Fruit fly (Drosophila melanogaster) whole organism, embryonic: Measurements from ENCODE around the gene CG5157.

Experiments
- Adf1 ChIP-seq: fragments of 200-800 bp; sonication (Bioruptor generic); IDR thresholded peaks from 2 replicates; pipeline ENCODE4 v1.3.6; 2022; ENCODE audit warnings: missing biosample characterization, missing genetic modification characterization
- Bteb2 ChIP-seq: fragments of 200-800 bp; sonication (Bioruptor generic); optimal IDR thresholded peaks from 2 replicates; lab custom pipeline; 2016; ENCODE audit warnings: missing biosample characterization, missing genetic modification characterization
- CG10431 ChIP-seq: fragments of 200-800 bp; sonication (Bioruptor generic); optimal IDR thresholded peaks from 3 replicates; lab custom pipeline; 2018; ENCODE audit warnings: missing biosample characterization, mild to moderate bottlenecking, missing genetic modification characterization
- CG10565 ChIP-seq: fragments of 200-800 bp; sonication (Bioruptor generic); optimal IDR thresholded peaks from 3 replicates; lab custom pipeline; 2016; ENCODE audit warnings: missing biosample characterization, mild to moderate bottlenecking, missing genetic modification characterization
- CG11504 ChIP-seq: fragments of 200-800 bp; sonication (Bioruptor generic); optimal IDR thresholded peaks from 3 replicates; lab custom pipeline; 2019; ENCODE audit warnings: missing biosample characterization, mild to moderate bottlenecking, missing genetic modification characterization, moderate library complexity
- CG12155 ChIP-seq: fragments of 200-800 bp; sonication (Bioruptor generic); optimal IDR thresholded peaks from 3 replicates; lab custom pipeline; 2016; ENCODE audit warnings: missing biosample characterization, missing genetic modification characterization
- CG12744 ChIP-seq: fragments of 200-800 bp; sonication (Bioruptor generic); optimal IDR thresholded peaks from 2 replicates; lab custom pipeline; 2016; ENCODE audit warnings: missing biosample characterization, missing genetic modification characterization
- CG13775 ChIP-seq: fragments of 200-800 bp; sonication (Bioruptor generic); optimal IDR thresholded peaks from 3 replicates; lab custom pipeline; 2017; ENCODE audit warnings: missing biosample characterization, mild to moderate bottlenecking, missing genetic modification characterization
- CG16815 ChIP-seq: fragments of 200-800 bp; sonication (Bioruptor generic); optimal IDR thresholded peaks from 3 replicates; lab custom pipeline; 2017; ENCODE audit warnings: missing biosample characterization, mild to moderate bottlenecking, missing genetic modification characterization
- CG32532 ChIP-seq: fragments of 200-800 bp; sonication (Bioruptor generic); IDR thresholded peaks from 2 replicates; pipeline ENCODE4 v1.3.6; 2022; ENCODE audit warnings: missing biosample characterization, missing genetic modification characterization
- CG3407 ChIP-seq: fragments of 200-800 bp; sonication (Bioruptor generic); optimal IDR thresholded peaks from 2 replicates; lab custom pipeline; 2018; ENCODE audit warnings: missing biosample characterization, mild to moderate bottlenecking, missing genetic modification characterization
- CG4617 ChIP-seq: fragments of 200-800 bp; sonication (Bioruptor generic); optimal IDR thresholded peaks from 3 replicates; lab custom pipeline; 2016; ENCODE audit warnings: missing biosample characterization, missing genetic modification characterization, borderline replicate concordance
- CG4820 ChIP-seq: fragments of 200-800 bp; sonication (Bioruptor generic); optimal IDR thresholded peaks from 3 replicates; lab custom pipeline; 2016; ENCODE audit warnings: missing biosample characterization, missing genetic modification characterization
- CG7556 ChIP-seq: fragments of 200-800 bp; sonication (Bioruptor generic); optimal IDR thresholded peaks from 2 replicates; lab custom pipeline; 2017; ENCODE audit warnings: missing biosample characterization, mild to moderate bottlenecking, missing genetic modification characterization
- CG7745 ChIP-seq: fragments of 200-800 bp; sonication (Bioruptor generic); optimal IDR thresholded peaks from 2 replicates; lab custom pipeline; 2018; ENCODE audit warnings: missing biosample characterization, mild to moderate bottlenecking, missing genetic modification characterization, moderate library complexity
- CrebB ChIP-seq: fragments of 200-800 bp; sonication (Bioruptor generic); optimal IDR thresholded peaks from 3 replicates; lab custom pipeline; 2018; ENCODE audit warnings: missing biosample characterization, mild to moderate bottlenecking, missing genetic modification characterization
- Dll ChIP-seq: fragments of 200-800 bp; sonication (Bioruptor generic); IDR thresholded peaks from 4 replicates; pipeline ENCODE4 v1.3.6; 2022; ENCODE audit warnings: missing biosample characterization, missing genetic modification characterization; ENCODE audit not compliant: partially characterized antibody
- Ets65A ChIP-seq: fragments of 200-800 bp; sonication (Bioruptor generic); peaks from one replicate; lab custom pipeline; 2016; ENCODE audit warnings: missing biosample characterization, missing genetic modification characterization
- Med ChIP-seq: fragments of 200-800 bp; sonication (Bioruptor generic); peaks from one replicate; lab custom pipeline; 2016; ENCODE audit warnings: missing biosample characterization, missing genetic modification characterization, mild to moderate bottlenecking, inconsistent platforms, moderate library complexity
- NK7.1 ChIP-seq: fragments of 200-800 bp; sonication (Bioruptor generic); optimal IDR thresholded peaks from 3 replicates; lab custom pipeline; 2016; ENCODE audit warnings: missing biosample characterization, missing genetic modification characterization
- Nf-YB ChIP-seq: fragments of 200-800 bp; sonication (Bioruptor generic); optimal IDR thresholded peaks from 3 replicates; lab custom pipeline; 2019; ENCODE audit warnings: missing biosample characterization, mild to moderate bottlenecking, missing genetic modification characterization, moderate library complexity
- Oli ChIP-seq: fragments of 200-800 bp; sonication (Bioruptor generic); optimal IDR thresholded peaks from 2 replicates; lab custom pipeline; 2018; ENCODE audit warnings: missing biosample characterization, mild to moderate bottlenecking, missing genetic modification characterization, moderate library complexity
- Sox102F ChIP-seq: fragments of 200-800 bp; sonication (Bioruptor generic); optimal IDR thresholded peaks from 2 replicates; lab custom pipeline; 2018; ENCODE audit warnings: missing biosample characterization, mild to moderate bottlenecking, missing genetic modification characterization, moderate library complexity
- ab ChIP-seq: fragments of 200-800 bp; sonication (Bioruptor generic); optimal IDR thresholded peaks from 2 replicates; lab custom pipeline; 2016; ENCODE audit warnings: missing biosample characterization, missing genetic modification characterization
- abd-A ChIP-seq: fragments of 200-800 bp; sonication (Bioruptor generic); optimal IDR thresholded peaks from 3 replicates; lab custom pipeline; 2019; ENCODE audit warnings: missing biosample characterization, mild to moderate bottlenecking, missing genetic modification characterization, moderate library complexity
- bsh ChIP-seq, 2 experiments: fragments of 200-800 bp; sonication (Bioruptor generic); optimal IDR thresholded peaks; 2 replicates each; lab custom pipeline; 2017 to 2018; ENCODE audit warnings: mild to moderate bottlenecking in 2 of 2, missing biosample characterization in 2 of 2, missing genetic modification characterization in 2 of 2, moderate library complexity in 1 of 2
- chinmo ChIP-seq: fragments of 200-800 bp; sonication (Bioruptor generic); IDR thresholded peaks from 4 replicates; pipeline ENCODE4 v1.3.6; 2022; ENCODE audit warnings: missing biosample characterization, missing genetic modification characterization; ENCODE audit not compliant: partially characterized antibody
- chn ChIP-seq: fragments of 200-800 bp; sonication (Bioruptor generic); optimal IDR thresholded peaks from 2 replicates; lab custom pipeline; 2016; ENCODE audit warnings: missing biosample characterization, missing genetic modification characterization
- ci ChIP-seq: fragments of 200-800 bp; sonication (Bioruptor generic); IDR thresholded peaks from 3 replicates; pipeline ENCODE4 v1.3.6; 2022; ENCODE audit warnings: missing biosample characterization, missing genetic modification characterization
- crol ChIP-seq: fragments of 200-800 bp; sonication (Bioruptor generic); IDR thresholded peaks from 2 replicates; pipeline ENCODE4 v1.3.6; 2022; ENCODE audit warnings: missing biosample characterization, missing genetic modification characterization
- cwo ChIP-seq: fragments of 200-800 bp; sonication (Bioruptor generic); optimal IDR thresholded peaks from 3 replicates; lab custom pipeline; 2017; ENCODE audit warnings: missing biosample characterization, missing genetic modification characterization, mild to moderate bottlenecking, moderate library complexity, missing genetic modification reagents
- dimm ChIP-seq: fragments of 200-800 bp; sonication (Bioruptor generic); IDR thresholded peaks from 2 replicates; pipeline ENCODE4 v1.3.6; 2022; ENCODE audit warnings: missing biosample characterization, missing genetic modification characterization
- ems ChIP-seq: fragments of 200-800 bp; sonication (Bioruptor generic); optimal IDR thresholded peaks from 3 replicates; lab custom pipeline; 2016; ENCODE audit warnings: missing biosample characterization, missing genetic modification characterization
- eyg ChIP-seq: fragments of 200-800 bp; sonication (Bioruptor generic); optimal IDR thresholded peaks from 3 replicates; lab custom pipeline; 2016; ENCODE audit warnings: missing biosample characterization, missing genetic modification characterization
- gem ChIP-seq: fragments of 200-800 bp; sonication (Bioruptor generic); optimal IDR thresholded peaks from 2 replicates; lab custom pipeline; 2019; ENCODE audit warnings: missing biosample characterization, mild to moderate bottlenecking, missing genetic modification characterization, moderate library complexity
- gfzf ChIP-seq: fragments of 200-800 bp; sonication (Bioruptor generic); optimal IDR thresholded peaks from 2 replicates; lab custom pipeline; 2016; ENCODE audit warnings: missing biosample characterization, mild to moderate bottlenecking, missing genetic modification characterization, moderate library complexity
- grau ChIP-seq: fragments of 200-800 bp; optimal IDR thresholded peaks from 3 replicates; lab custom pipeline; 2019; ENCODE audit warnings: missing biosample characterization, mild to moderate bottlenecking, missing genetic modification characterization, moderate library complexity
- jing ChIP-seq: fragments of 200-800 bp; sonication (Bioruptor generic); optimal IDR thresholded peaks from 2 replicates; lab custom pipeline; 2018; ENCODE audit warnings: missing biosample characterization, mild to moderate bottlenecking, missing genetic modification characterization
- oc ChIP-seq: fragments of 200-800 bp; sonication (Bioruptor generic); optimal IDR thresholded peaks from 2 replicates; lab custom pipeline; 2018; ENCODE audit warnings: missing biosample characterization, mild to moderate bottlenecking, missing genetic modification characterization, moderate library complexity
- p53 ChIP-seq: fragments of 200-800 bp; sonication (Bioruptor generic); optimal IDR thresholded peaks from 2 replicates; lab custom pipeline; 2016; ENCODE audit warnings: missing biosample characterization, missing genetic modification characterization
- pan ChIP-seq, 4 experiments: fragments of >200 bp in 3 of 4; fragments of 200-800 bp in 1 of 4; sonication (Bioruptor generic) in 1 of 4; optimal IDR thresholded peaks in 3 of 4; IDR thresholded peaks in 1 of 4; 2 replicates each; pipeline versions ENCODE4 v1.3.6 to Lab custom; 2017 to 2022; ENCODE audit warnings: missing biosample characterization in 2 of 4, missing genetic modification characterization in 2 of 4, mixed read lengths in 1 of 4
- pum ChIP-seq: fragments of 200-800 bp; sonication (Bioruptor generic); optimal IDR thresholded peaks from 2 replicates; lab custom pipeline; 2016; ENCODE audit warnings: missing biosample characterization, missing genetic modification characterization
- row ChIP-seq: fragments of 200-800 bp; sonication (Bioruptor generic); IDR thresholded peaks from 3 replicates; pipeline ENCODE4 v1.3.6; 2022; ENCODE audit warnings: missing biosample characterization, missing genetic modification characterization
- seq ChIP-seq: fragments of 200-800 bp; sonication (Bioruptor generic); IDR thresholded peaks from 2 replicates; pipeline ENCODE4 v1.3.6; 2022; ENCODE audit warnings: missing biosample characterization, missing genetic modification characterization
- ttk ChIP-seq: fragments of 200-800 bp; sonication (Bioruptor generic); IDR thresholded peaks from 2 replicates; pipeline ENCODE4 v2.1.2; 2022; ENCODE audit warnings: missing biosample characterization, missing genetic modification characterization

The CG5157 gene

DNA sequence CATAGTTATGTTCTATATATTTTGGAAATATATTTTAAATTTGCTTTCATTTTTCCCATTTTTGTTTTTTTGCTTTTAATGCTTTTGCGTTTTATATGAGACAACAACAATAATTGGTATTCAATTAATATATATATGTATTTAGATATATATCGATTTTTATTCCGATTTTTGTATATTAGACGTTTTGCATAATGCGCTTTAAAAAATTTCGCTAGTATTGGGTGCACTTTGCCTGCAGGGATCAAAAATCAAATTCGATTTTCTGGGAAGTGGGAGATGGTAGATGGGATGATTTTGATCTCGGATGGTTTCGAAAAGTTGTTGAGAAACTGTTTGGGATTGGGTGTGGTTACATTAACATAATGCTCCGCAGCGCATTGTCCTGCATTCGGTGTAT, at the start of gene CG5157:
Gene CG5157 (minus strand): TSS at position 101 of the 400 bp plus-strand sequence.
- TF ChIP-seq p53 (GFP tag; lab: Kevin White, UChicago) (no peak), CG10431 (GFP tag; lab: Kevin White, UChicago) (no peak), ab (GFP tag; lab: Kevin White, UChicago) (no peak), Dll (GFP tag; lab: Robert Waterston, UW) (no peak), CG32532 (GFP tag; lab: Robert Waterston, UW) (no peak), CG12744 (GFP tag; lab: Kevin White, UChicago) (no peak), CG4617 (no peak), dimm (no peak), Oli (tag; lab: Kevin White, UChicago) (no peak), jing (GFP tag; lab: Kevin White, UChicago) (no peak), CG16815 (GFP tag; lab: Kevin White, UChicago) (no peak), CG13775 (GFP tag; lab: Kevin White, UChicago) (no peak), NK7.1 (GFP tag; lab: Kevin White, UChicago) (no peak), Bteb2 (GFP tag; lab: Kevin White, UChicago) (no peak), ems (no peak), eyg (GFP tag; lab: Kevin White, UChicago) (no peak), CG4820 (GFP tag; lab: Kevin White, UChicago) (no peak), row (GFP tag; lab: Robert Waterston, UW) (no peak)

DNA sequence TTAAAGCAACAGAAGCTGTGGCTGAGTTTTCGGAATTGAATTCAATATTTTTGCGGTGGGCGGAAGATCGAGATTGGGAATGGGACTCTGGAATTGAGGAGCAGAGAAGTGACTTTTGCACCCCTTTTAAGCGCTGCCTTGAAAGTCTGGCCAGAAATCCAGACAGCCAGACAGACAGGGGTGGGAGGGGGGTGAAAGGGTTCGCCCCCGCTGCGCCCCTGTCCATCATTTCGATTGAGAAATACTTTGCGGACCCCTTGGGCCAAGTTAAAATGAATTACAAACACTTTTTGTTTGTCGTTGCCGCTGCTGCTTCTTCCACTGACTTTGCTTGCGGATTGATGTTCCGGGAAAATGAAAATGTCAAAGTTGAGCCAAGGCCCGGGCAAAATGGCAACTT, 45.8 kb upstream of the CG5157 start:
- peak; percentile 77 for TF ChIP-seq Med
- TF ChIP-seq chn (GFP tag; lab: Kevin White, UChicago) = no peak
- peak; percentile 58 for TF ChIP-seq crol (GFP tag; lab: Robert Waterston, UW)
- no peak for TF ChIP-seq ttk (GFP tag; lab: Robert Waterston, UW)
- no peak for TF ChIP-seq cwo (GFP tag; lab: Kevin White, UChicago)
- TF ChIP-seq Adf1 (GFP tag; lab: Robert Waterston, UW) = no peak
- TF ChIP-seq pum (GFP tag; lab: Kevin White, UChicago) = no peak

DNA sequence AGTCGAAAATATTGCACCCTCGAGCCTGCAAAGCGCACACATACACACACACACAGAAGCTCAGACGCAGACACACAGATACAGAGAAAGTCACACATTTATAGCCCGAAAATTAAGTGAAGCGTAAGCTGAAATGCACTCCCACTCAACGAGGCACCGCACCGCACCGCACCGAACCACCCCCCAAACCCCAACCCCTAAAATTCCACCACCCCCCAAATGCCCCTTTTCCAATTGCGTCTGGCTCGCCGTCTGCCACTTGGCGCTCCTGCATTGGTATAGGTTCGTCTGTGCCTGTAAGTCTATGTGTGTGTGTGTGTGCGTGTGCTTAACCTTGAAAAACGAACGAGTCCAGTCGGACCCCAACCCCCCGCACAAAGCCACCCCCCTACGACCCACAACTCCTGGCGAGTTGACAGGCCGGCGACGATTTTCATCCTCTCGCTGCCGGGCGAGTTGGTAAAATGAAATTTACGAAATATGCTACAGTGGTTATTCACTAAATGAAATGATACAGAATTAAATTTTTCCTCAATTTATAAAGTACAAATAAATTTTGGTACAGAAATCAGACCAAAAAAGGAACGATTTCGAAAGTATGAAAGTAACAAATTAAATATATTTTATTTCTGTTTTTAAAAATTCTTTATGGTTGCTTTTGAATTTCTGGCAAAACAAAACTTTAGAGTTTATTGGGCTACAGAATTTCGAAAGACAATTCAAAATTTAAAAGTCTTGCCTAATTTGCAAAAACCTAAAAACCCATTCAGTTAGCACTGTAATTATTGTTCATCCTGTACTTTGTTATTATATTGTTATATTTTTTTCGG, 45.2 kb upstream of the CG5157 start:
- peak; percentile 9 for TF ChIP-seq CG7556
- TF ChIP-seq chinmo (GFP tag; lab: Robert Waterston, UW) = 0 out of 4 replicates have a peak, but pooled peaks have one; percentile 55
- peak; percentile 36 for TF ChIP-seq abd-A (tag; lab: Kevin White, UChicago)
- TF ChIP-seq seq (GFP tag; lab: Robert Waterston, UW) = 0 out of 2 replicates have a peak, but pooled peaks have one; percentile 26
- TF ChIP-seq CrebB (tag; lab: Kevin White, UChicago) = no peak
- TF ChIP-seq CG3407 (GFP tag; lab: Kevin White, UChicago) = no peak
- TF ChIP-seq gem (tag; lab: Kevin White, UChicago) = peak; percentile 23
- 0 out of 3 replicates have a peak, but pooled peaks have one; percentile 7 for TF ChIP-seq ci (GFP tag; lab: Robert Waterston, UW)
- TF ChIP-seq Ets65A (GFP tag; lab: Kevin White, UChicago) = no peak
- TF ChIP-seq CG12155 = peak; percentile 84
- peak; percentile 43 for TF ChIP-seq Med
- no peak for TF ChIP-seq CG7745 (tag; lab: Kevin White, UChicago)
- peak; percentile 11 for TF ChIP-seq Sox102F (GFP tag; lab: Kevin White, UChicago)
- 0 out of 3 replicates have a peak, but pooled peaks have one; percentile 11 for TF ChIP-seq row (GFP tag; lab: Robert Waterston, UW)
- TF ChIP-seq Nf-YB = no peak
- no peak for TF ChIP-seq gfzf
- no peak for TF ChIP-seq pan (optimal IDR thresholded peaks at IDR 0.05; lab: Kevin White, UChicago)
- TF ChIP-seq pan (GFP tag; optimal IDR thresholded peaks at IDR 0.05 in 1 of 2, IDR thresholded peaks at IDR 0.05 in 1 of 2) = peak in 1 of 2 experiments; percentile 15
- TF ChIP-seq grau (tag; lab: Kevin White, UChicago) = peak; percentile 60
- peak in 1 of 2 experiments; percentile 21 for TF ChIP-seq bsh (GFP tag; optimal IDR thresholded peaks at IDR 0.05; lab: Kevin White, UChicago)
- no peak for TF ChIP-seq CG10565 (GFP tag; lab: Kevin White, UChicago)
- TF ChIP-seq oc (tag; lab: Kevin White, UChicago) = no peak
- TF ChIP-seq CG32532 (GFP tag; lab: Robert Waterston, UW) = no peak
- TF ChIP-seq CG11504 (tag; lab: Kevin White, UChicago) = peak; percentile 8
